Worm (Caenorhabditis elegans): ENCODE measurements around the gene C14A4.12.

DNA sequence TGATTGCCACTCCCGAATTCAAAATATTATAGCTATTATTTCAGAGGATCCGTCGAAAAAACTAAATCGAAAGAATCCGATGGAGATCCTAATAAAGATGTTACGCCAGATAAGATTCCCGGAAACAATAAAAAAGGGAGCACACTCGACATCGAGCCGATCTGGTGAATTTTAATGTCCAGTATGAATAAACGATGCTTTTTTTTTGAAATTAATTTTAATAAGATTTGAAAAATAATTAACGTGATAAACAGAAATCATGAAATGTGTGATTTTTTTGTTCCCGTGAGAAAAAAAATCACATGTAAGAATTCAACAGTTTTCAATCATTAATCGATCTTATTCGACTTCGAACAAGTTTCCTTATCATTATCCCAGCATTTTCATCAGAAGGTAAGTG lies 26.3 kb downstream of the C14A4.12 start, which contains the start of gene M28.9:
- TF ChIP-seq mep-1 (tag; optimal IDR thresholded peaks at IDR 0.05), result no peak
- TF ChIP-seq elt-3 (tag; optimal IDR thresholded peaks at IDR 0.05), result no peak
